Worm (Caenorhabditis elegans): ENCODE measurements around the gene C13A2.6.

DNA sequence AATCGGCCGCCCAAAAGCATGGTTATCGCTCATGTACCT, 32.6 kb upstream of the C13A2.6 start, which contains the start of gene hpo-9:
- TF ChIP-seq pros-1 (tag; optimal IDR thresholded peaks at IDR 0.05) (no peak), pha-4 (tag; optimal IDR thresholded peaks at IDR 0.05) (no peak), pag-3 (tag; optimal IDR thresholded peaks at IDR 0.05; ENCODE audit: borderline replicate concordance) (no peak), elt-4 (tag; optimal IDR thresholded peaks at IDR 0.05) (no peak)

All from whole organism, late embryonic.